Worm (Caenorhabditis elegans) whole organism, late embryonic: ENCODE results near the gene R12B2.3.
A peak's percentile ranks its signal among the peaks of the same experiment; 100 is the strongest.

Experiments
- F13H6.1 ChIP-seq: sonication (generic microtip); optimal IDR thresholded peaks from 2 replicates; lab custom pipeline; 2016; ENCODE audit warnings: missing genetic modification characterization, missing compliant biosample characterization
- K09A11.1 ChIP-seq: sonication (generic microtip); optimal IDR thresholded peaks from 2 replicates; lab custom pipeline; 2017; ENCODE audit warnings: antibody characterized with exemption, mild to moderate bottlenecking, missing genetic modification characterization, missing compliant biosample characterization; ENCODE audit not compliant: insufficient read depth
- ahr-1 ChIP-seq: sonication (generic microtip); optimal IDR thresholded peaks from 2 replicates; lab custom pipeline; 2016; ENCODE audit warnings: missing genetic modification characterization, missing compliant biosample characterization
- ama-1 ChIP-seq: fragments of 150-350 bp; optimal IDR thresholded peaks from 2 replicates; lab custom pipeline; 2014
- ceh-18 ChIP-seq: sonication (generic microtip); optimal IDR thresholded peaks from 2 replicates; lab custom pipeline; 2016; ENCODE audit warnings: missing genetic modification characterization, missing compliant biosample characterization
- ceh-30 ChIP-seq: fragments of 150-350 bp; optimal IDR thresholded peaks from 2 replicates; lab custom pipeline; 2014; ENCODE audit warnings: missing biosample characterization, missing genetic modification characterization
- ceh-31 ChIP-seq: sonication (generic microtip); optimal IDR thresholded peaks from 2 replicates; lab custom pipeline; 2016; ENCODE audit warnings: missing genetic modification characterization, missing compliant biosample characterization
- ceh-45 ChIP-seq: fragments of 200-800 bp; sonication (Bioruptor generic); IDR thresholded peaks from 2 replicates; pipeline ENCODE4 v1.3.6; 2022; ENCODE audit warnings: missing genetic modification reagents, missing genetic modification characterization, missing compliant biosample characterization
- ceh-48 ChIP-seq: sonication (generic microtip); optimal IDR thresholded peaks from 2 replicates; lab custom pipeline; 2016; ENCODE audit warnings: missing genetic modification characterization, inconsistent platforms, missing compliant biosample characterization
- elt-4 ChIP-seq: sonication (generic microtip); optimal IDR thresholded peaks from 2 replicates; lab custom pipeline; 2016; ENCODE audit warnings: missing genetic modification characterization, missing compliant biosample characterization
- ets-4 ChIP-seq: sonication (generic microtip); optimal IDR thresholded peaks from 2 replicates; lab custom pipeline; 2016; ENCODE audit warnings: missing genetic modification characterization, missing compliant biosample characterization
- fkh-10 ChIP-seq: fragments of 150-350 bp; optimal IDR thresholded peaks from 2 replicates; lab custom pipeline; 2014; ENCODE audit warnings: missing biosample characterization, missing genetic modification reagents, missing genetic modification characterization
- fkh-6 ChIP-seq: sonication (generic microtip); optimal IDR thresholded peaks from 2 replicates; lab custom pipeline; 2016; ENCODE audit warnings: missing genetic modification characterization, missing compliant biosample characterization
- gmeb-2 ChIP-seq: sonication (generic microtip); optimal IDR thresholded peaks from 2 replicates; lab custom pipeline; 2016; ENCODE audit warnings: missing genetic modification characterization, inconsistent platforms, missing compliant biosample characterization
- hlh-13 ChIP-seq: fragments of 200-800 bp; sonication (Bioruptor generic); optimal IDR thresholded peaks from 2 replicates; lab custom pipeline; 2018; ENCODE audit warnings: mild to moderate bottlenecking, missing genetic modification characterization, missing compliant biosample characterization
- hlh-15 ChIP-seq: sonication (generic microtip); optimal IDR thresholded peaks from 2 replicates; lab custom pipeline; 2016; ENCODE audit warnings: missing genetic modification characterization, missing compliant biosample characterization
- hlh-30 ChIP-seq: sonication (generic microtip); optimal IDR thresholded peaks from 2 replicates; lab custom pipeline; 2017; ENCODE audit warnings: antibody characterized with exemption, missing genetic modification characterization, missing compliant biosample characterization; ENCODE audit not compliant: insufficient read depth
- hlh-6 ChIP-seq: sonication (generic microtip); optimal IDR thresholded peaks from 2 replicates; lab custom pipeline; 2016; ENCODE audit warnings: missing genotype, missing genetic modification characterization, missing compliant biosample characterization
- madf-2 ChIP-seq: sonication (generic microtip); optimal IDR thresholded peaks from 2 replicates; lab custom pipeline; 2017; ENCODE audit warnings: missing genetic modification characterization, missing compliant biosample characterization
- nfya-1 ChIP-seq: sonication (generic microtip); optimal IDR thresholded peaks from 2 replicates; lab custom pipeline; 2017; ENCODE audit warnings: missing genetic modification characterization, mild to moderate bottlenecking, missing compliant biosample characterization, antibody characterized with exemption, moderate library complexity
- nhr-11 ChIP-seq: fragments of 150-350 bp; optimal IDR thresholded peaks from 2 replicates; lab custom pipeline; 2014; ENCODE audit warnings: missing biosample characterization, missing genetic modification characterization
- pag-3 ChIP-seq: sonication (generic microtip); optimal IDR thresholded peaks from 2 replicates; lab custom pipeline; 2016; ENCODE audit warnings: missing compliant biosample characterization, missing genetic modification characterization, borderline replicate concordance
- pat-9 ChIP-seq: fragments of 200-800 bp; sonication (Bioruptor generic); optimal IDR thresholded peaks from 2 replicates; lab custom pipeline; 2018; ENCODE audit warnings: mild to moderate bottlenecking, missing genetic modification characterization, moderate library complexity, missing compliant biosample characterization
- pax-1 ChIP-seq: fragments of 150-350 bp; optimal IDR thresholded peaks from 2 replicates; lab custom pipeline; 2014; ENCODE audit warnings: missing biosample characterization, missing genetic modification characterization
- pqm-1 ChIP-seq: sonication (generic microtip); optimal IDR thresholded peaks from 2 replicates; lab custom pipeline; 2016; ENCODE audit warnings: missing genetic modification characterization, missing compliant biosample characterization
- ref-2 ChIP-seq: sonication (generic microtip); optimal IDR thresholded peaks from 2 replicates; lab custom pipeline; 2016; ENCODE audit warnings: missing genetic modification characterization, missing compliant biosample characterization
- sdc-2 ChIP-seq: sonication (generic microtip); optimal IDR thresholded peaks from 2 replicates; lab custom pipeline; 2016; ENCODE audit warnings: missing genotype, missing genetic modification characterization, missing compliant biosample characterization
- sox-2 ChIP-seq: fragments of 200-800 bp; sonication (Bioruptor generic); IDR thresholded peaks from 2 replicates; pipeline ENCODE4 v1.3.6; 2022; ENCODE audit warnings: missing genetic modification reagents, missing genetic modification characterization, missing compliant biosample characterization
- tbx-2 ChIP-seq: sonication (generic microtip); optimal IDR thresholded peaks from 2 replicates; lab custom pipeline; 2016; ENCODE audit warnings: missing genetic modification characterization, missing compliant biosample characterization
- tbx-7 ChIP-seq: sonication (generic microtip); optimal IDR thresholded peaks from 2 replicates; lab custom pipeline; 2016; ENCODE audit warnings: missing genotype, missing genetic modification characterization, missing compliant biosample characterization
- unc-55 ChIP-seq: sonication (generic microtip); optimal IDR thresholded peaks from 2 replicates; lab custom pipeline; 2017; ENCODE audit warnings: missing biosample characterization, missing genetic modification reagents, missing genetic modification characterization
- ztf-16 ChIP-seq: sonication (generic microtip); optimal IDR thresholded peaks from 2 replicates; lab custom pipeline; 2017; ENCODE audit warnings: missing genetic modification characterization, missing compliant biosample characterization

The R12B2.3 gene

ce11 chrIII:5840277-5840676, 34.9 kb downstream of the R12B2.3 start:
- TF ChIP-seq ceh-18 (tag; lab: Kevin White, UChicago), result no peak
- TF ChIP-seq sdc-2 (tag; lab: Kevin White, UChicago), result peak; percentile 0
- no peak for TF ChIP-seq pax-1 (tag; lab: Kevin White, UChicago)
- TF ChIP-seq K09A11.1 (tag; lab: Kevin White, UChicago), result no peak
- TF ChIP-seq, all 69 proteins: peak for 1

DNA sequence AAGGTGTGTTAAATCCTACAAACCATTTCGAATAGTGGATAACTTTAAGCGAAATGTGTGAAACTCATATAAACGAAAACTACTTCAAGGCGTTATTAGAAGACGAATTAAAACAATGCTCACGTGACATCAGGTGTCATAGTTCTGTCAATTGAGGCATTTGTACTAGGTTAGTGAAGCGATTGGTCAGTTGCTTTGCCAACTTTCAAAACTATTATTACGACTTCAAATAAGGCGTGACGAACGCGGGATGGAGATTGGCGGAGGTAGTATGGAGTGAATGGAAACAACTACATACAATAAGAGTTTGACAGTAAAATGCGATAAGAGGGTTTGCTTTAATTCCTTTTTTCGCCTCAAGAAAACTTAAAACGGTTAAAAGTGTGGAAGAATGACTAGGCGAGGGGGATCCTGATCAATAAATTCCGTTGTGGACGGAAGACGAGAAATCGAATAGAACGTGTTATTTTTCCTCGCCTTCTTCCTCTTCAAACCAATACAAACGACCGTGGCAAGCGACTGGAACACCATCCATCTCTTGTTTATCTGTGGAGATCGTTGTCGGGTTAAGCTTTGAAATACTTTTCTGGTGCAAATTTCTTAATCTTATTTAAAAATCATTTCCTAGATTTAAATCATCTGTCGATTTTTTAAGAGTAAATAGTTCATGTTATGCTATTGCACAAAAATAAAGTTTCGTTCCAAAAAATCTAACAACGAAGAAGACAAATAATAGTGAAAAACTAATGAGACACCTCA, 35.6 kb downstream of the R12B2.3 start:
- TF ChIP-seq ama-1 (lab: Kevin White, UChicago) (no peak), ztf-16 (tag; lab: Kevin White, UChicago) (no peak), ceh-45 (GFP tag; lab: Robert Waterston, UW) (no peak), hlh-13 (GFP tag; lab: Kevin White, UChicago) (no peak), madf-2 (tag; lab: Kevin White, UChicago) (no peak), gmeb-2 (tag; lab: Kevin White, UChicago) (no peak), pqm-1 (tag; lab: Kevin White, UChicago) (no peak), hlh-15 (tag; lab: Kevin White, UChicago) (no peak), pax-1 (tag; lab: Kevin White, UChicago) (no peak)

DNA sequence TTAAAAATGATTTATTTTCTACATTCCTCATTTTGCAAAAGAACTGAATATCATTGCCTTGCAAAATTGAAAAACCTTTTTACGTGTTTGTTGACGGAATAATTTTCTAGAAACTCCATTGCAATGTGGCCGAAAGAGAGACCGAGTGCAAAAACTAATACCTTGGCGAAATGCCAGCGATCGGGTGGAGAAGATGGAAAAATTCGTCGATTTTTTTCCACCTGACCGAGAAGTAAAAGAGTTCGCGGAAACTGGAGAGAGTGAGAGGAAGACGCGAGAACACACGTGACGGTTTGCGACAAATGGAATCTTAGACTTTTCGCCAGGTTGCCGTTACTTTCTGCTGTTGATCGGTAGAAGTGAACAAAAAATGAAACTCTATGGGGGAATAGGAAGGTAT, 36.3 kb downstream of the R12B2.3 start:
- TF ChIP-seq pat-9 (no peak), F13H6.1 (tag; lab: Kevin White, UChicago) (no peak), ceh-30 (tag; lab: Kevin White, UChicago) (no peak), hlh-30 (tag; lab: Kevin White, UChicago) (peak; percentile 51), ceh-48 (tag; lab: Kevin White, UChicago) (no peak), nhr-11 (tag; lab: Kevin White, UChicago) (no peak)

- TF ChIP-seq hlh-15 (tag; lab: Kevin White, UChicago), result no peak
- no peak for TF ChIP-seq fkh-10 (GFP tag; lab: Kevin White, UChicago)
- peak; percentile 27 for TF ChIP-seq ceh-31 (tag; lab: Kevin White, UChicago)
- no peak for TF ChIP-seq sdc-2 (tag; lab: Kevin White, UChicago)
- TF ChIP-seq nfya-1 (tag; lab: Kevin White, UChicago), result no peak
- TF ChIP-seq fkh-6 (tag; lab: Kevin White, UChicago), result no peak
- no peak for TF ChIP-seq tbx-7 (tag; lab: Kevin White, UChicago)
- no peak for TF ChIP-seq sox-2 (GFP tag; lab: Robert Waterston, UW)
- TF ChIP-seq unc-55 (GFP tag; lab: Kevin White, UChicago), result no peak
- TF ChIP-seq ceh-30 (tag; lab: Kevin White, UChicago), result no peak
- peak; percentile 53 for TF ChIP-seq ets-4 (tag; lab: Kevin White, UChicago)
- TF ChIP-seq ceh-45 (GFP tag; lab: Robert Waterston, UW), result 0 out of 2 replicates have a peak, but pooled peaks have one; percentile 39
- TF ChIP-seq pag-3, result no peak
- no peak for TF ChIP-seq elt-4 (tag; lab: Kevin White, UChicago)
These were observed 37.5 kb downstream of the R12B2.3 start for ce11 chrIII:5842920-5843319.

DNA sequence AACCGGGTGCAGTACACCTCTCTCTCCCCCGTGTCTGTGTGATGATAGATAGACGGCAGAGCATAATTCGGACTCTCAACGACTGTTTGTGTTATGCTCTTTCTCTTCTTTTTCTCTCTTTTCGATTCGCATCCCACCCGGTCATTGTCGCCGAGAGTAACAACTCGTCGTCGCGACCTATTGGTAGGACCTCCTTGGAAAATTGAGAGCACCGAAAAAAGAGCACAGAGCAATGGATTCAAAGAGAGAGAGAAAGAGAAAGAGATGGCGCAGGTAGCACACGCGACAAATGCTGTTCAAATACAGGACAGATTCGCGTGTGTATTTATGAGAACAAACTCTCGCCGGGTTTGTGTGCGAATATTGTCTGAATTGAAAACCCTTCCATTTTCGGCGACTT, 38.3 kb downstream of the R12B2.3 start:
- TF ChIP-seq fkh-6 (tag; lab: Kevin White, UChicago) (no peak), ets-4 (tag; lab: Kevin White, UChicago) (peak; percentile 56), ref-2 (tag; lab: Kevin White, UChicago) (peak; percentile 11), ahr-1 (tag; lab: Kevin White, UChicago) (no peak), hlh-6 (tag; lab: Kevin White, UChicago) (no peak), tbx-2 (tag; lab: Kevin White, UChicago) (peak; percentile 16), ceh-18 (tag; lab: Kevin White, UChicago) (peak; percentile 17)
